Worm (Caenorhabditis elegans) whole organism, L2 larva: Measurements from ENCODE around the gene ekl-6.

Experiments used
- F13H6.1 ChIP-seq: sonication (generic microtip); optimal IDR thresholded peaks from 2 replicates; lab custom pipeline; 2016; ENCODE audit warnings: missing genetic modification characterization, missing compliant biosample characterization
- ZK546.5 ChIP-seq: sonication (generic microtip); optimal IDR thresholded peaks from 2 replicates; lab custom pipeline; 2017; ENCODE audit warnings: missing biosample characterization, missing genetic modification characterization
- dmd-4 ChIP-seq: sonication (generic microtip); optimal IDR thresholded peaks from 2 replicates; lab custom pipeline; 2017; ENCODE audit warnings: missing biosample characterization, missing genetic modification characterization
- fos-1 ChIP-seq: fragments of 150-350 bp; optimal IDR thresholded peaks from 2 replicates; lab custom pipeline; 2014; ENCODE audit warnings: missing biosample characterization, missing genetic modification characterization
- lin-11 ChIP-seq: fragments of 150-350 bp; sonication (generic microtip); optimal IDR thresholded peaks from 2 replicates; lab custom pipeline; 2014; ENCODE audit warnings: missing biosample characterization, missing genetic modification characterization, inconsistent platforms, mixed read lengths
- lsy-2 ChIP-seq, 2 experiments: fragments of 150-350 bp in 1 of 2; sonication (generic microtip) in 1 of 2; optimal IDR thresholded peaks; 2 replicates each; lab custom pipeline; 2014 to 2017; ENCODE audit warnings: missing biosample characterization in 2 of 2, missing genetic modification characterization in 2 of 2
- mdl-1 ChIP-seq, 2 experiments: fragments of 150-350 bp in 1 of 2; sonication (generic microtip) in 1 of 2; optimal IDR thresholded peaks; 2 replicates each; lab custom pipeline; 2017; ENCODE audit warnings: missing biosample characterization in 2 of 2, missing genetic modification characterization in 2 of 2
- nhr-10 ChIP-seq: sonication (generic microtip); optimal IDR thresholded peaks from 2 replicates; lab custom pipeline; 2017; ENCODE audit warnings: missing biosample characterization, missing genetic modification characterization
- nhr-25 ChIP-seq: fragments of 150-350 bp; sonication (generic microtip); optimal IDR thresholded peaks from 3 replicates; lab custom pipeline; 2014; ENCODE audit warnings: missing biosample characterization, missing genetic modification characterization
- peb-1 ChIP-seq: fragments of 150-350 bp; optimal IDR thresholded peaks from 2 replicates; lab custom pipeline; 2014; ENCODE audit warnings: missing biosample characterization, missing genetic modification characterization
- zag-1 ChIP-seq: fragments of 150-350 bp; optimal IDR thresholded peaks from 2 replicates; lab custom pipeline; 2014; ENCODE audit warnings: missing biosample characterization, missing genetic modification characterization
- ztf-4 ChIP-seq: fragments of 150-350 bp; optimal IDR thresholded peaks from 2 replicates; lab custom pipeline; 2014; ENCODE audit warnings: missing biosample characterization, missing genetic modification characterization

DNA sequence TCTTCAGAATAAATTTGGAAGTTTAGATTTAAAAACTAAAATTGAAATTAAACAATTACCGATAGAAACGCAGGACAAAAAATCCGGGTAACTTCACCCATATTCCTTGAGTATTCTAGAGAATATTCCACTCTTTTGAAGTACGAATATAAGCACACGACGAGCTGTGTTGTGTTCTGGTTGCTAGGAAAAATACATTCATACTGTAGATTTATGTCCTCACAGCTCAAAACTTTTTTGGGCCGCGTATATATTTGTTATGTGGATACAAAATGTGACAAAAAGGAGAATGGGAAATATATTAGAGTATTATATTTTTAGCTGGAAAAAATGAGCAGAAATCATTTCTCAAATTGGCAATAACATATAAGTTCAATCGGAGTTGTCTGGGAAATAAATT, 31.0 kb upstream of the ekl-6 start, which contains the start of gene M04D8.5:
- TF ChIP-seq peb-1 (no peak), lin-11 (tag; lab: Kevin White, UChicago) (no peak), dmd-4 (tag; lab: Kevin White, UChicago) (no peak), ztf-4 (tag; lab: Kevin White, UChicago) (no peak), nhr-25 (tag; lab: Kevin White, UChicago) (no peak), mdl-1 (tag; optimal IDR thresholded peaks at IDR 0.05; lab: Kevin White, UChicago) (no peak), fos-1 (no peak), nhr-10 (tag; lab: Kevin White, UChicago) (no peak), ZK546.5 (no peak), zag-1 (no peak), F13H6.1 (tag; lab: Kevin White, UChicago) (no peak), lsy-2 (tag; optimal IDR thresholded peaks at IDR 0.05; lab: Kevin White, UChicago) (no peak)
